Fruit fly (Drosophila melanogaster): ENCODE data around the gene CG14985.

- TF ChIP-seq vri (GFP tag; optimal IDR thresholded peaks at IDR 0.05) (no peak), Eip93F (GFP tag; optimal IDR thresholded peaks at IDR 0.05) (no peak), CG6792 (GFP tag; optimal IDR thresholded peaks at IDR 0.05) (no peak), CG6854 (GFP tag; optimal IDR thresholded peaks at IDR 0.05) (no peak), topi (GFP tag; optimal IDR thresholded peaks at IDR 0.05) (no peak), Lpt (GFP tag; optimal IDR thresholded peaks at IDR 0.05) (no peak)
These were observed 13.5 kb downstream of the CG14985 start for dm6 chr3L:4016754-4017153.
